Worm (Caenorhabditis elegans) whole organism, mixed stage, embryonic: ENCODE results near the gene R02D5.1.

Source experiments
- M03D4.4 ChIP-seq: sonication (generic microtip); optimal IDR thresholded peaks from 2 replicates; lab custom pipeline; 2017; ENCODE audit warnings: mild to moderate bottlenecking, missing genetic modification characterization, missing compliant biosample characterization
- bed-3 ChIP-seq: fragments of 200-800 bp; sonication (Bioruptor generic); optimal IDR thresholded peaks from 3 replicates; lab custom pipeline; 2018; ENCODE audit warnings: mild to moderate bottlenecking, missing genetic modification characterization, moderate library complexity, missing compliant biosample characterization
- blmp-1 ChIP-seq: fragments of 150-350 bp; optimal IDR thresholded peaks from 2 replicates; lab custom pipeline; 2014; ENCODE audit warnings: missing biosample characterization, missing genetic modification characterization
- ceh-39 ChIP-seq: fragments of 150-350 bp; optimal IDR thresholded peaks from 2 replicates; lab custom pipeline; 2014; ENCODE audit warnings: missing biosample characterization, missing genetic modification characterization
- ceh-43 ChIP-seq: fragments of 200-800 bp; sonication (Bioruptor generic); optimal IDR thresholded peaks from 2 replicates; lab custom pipeline; 2018; ENCODE audit warnings: mild to moderate bottlenecking, missing genetic modification characterization, moderate library complexity, missing compliant biosample characterization
- ceh-83 ChIP-seq: fragments of 200-800 bp; sonication (Bioruptor generic); optimal IDR thresholded peaks from 2 replicates; lab custom pipeline; 2018; ENCODE audit warnings: mild to moderate bottlenecking, missing genetic modification characterization, missing compliant biosample characterization
- cnd-1 ChIP-seq: fragments of 200-800 bp; sonication (Bioruptor generic); optimal IDR thresholded peaks from 2 replicates; lab custom pipeline; 2018; ENCODE audit warnings: mild to moderate bottlenecking, missing genetic modification characterization, missing compliant biosample characterization
- drap-1 ChIP-seq: fragments of 200-800 bp; sonication (Bioruptor generic); optimal IDR thresholded peaks from 3 replicates; lab custom pipeline; 2018; ENCODE audit warnings: mild to moderate bottlenecking, missing genetic modification characterization, missing compliant biosample characterization
- elt-1 ChIP-seq: sonication (generic microtip); optimal IDR thresholded peaks from 2 replicates; lab custom pipeline; 2017; ENCODE audit warnings: missing genetic modification characterization, mild to moderate bottlenecking, missing compliant biosample characterization, antibody characterized with exemption, moderate library complexity, borderline replicate concordance; ENCODE audit not compliant: insufficient read depth
- flh-1 ChIP-seq: fragments of 200-800 bp; sonication (Bioruptor generic); optimal IDR thresholded peaks from 2 replicates; lab custom pipeline; 2018; ENCODE audit warnings: mild to moderate bottlenecking, missing genetic modification characterization, moderate library complexity, missing compliant biosample characterization
- ham-2 ChIP-seq: fragments of 200-800 bp; sonication (Bioruptor generic); optimal IDR thresholded peaks from 2 replicates; lab custom pipeline; 2018; ENCODE audit warnings: mild to moderate bottlenecking, missing genetic modification characterization, missing compliant biosample characterization
- lin-13 ChIP-seq: fragments of 150-350 bp; optimal IDR thresholded peaks from 2 replicates; lab custom pipeline; 2014; ENCODE audit warnings: missing biosample characterization, missing genetic modification characterization
- lin-32 ChIP-seq: fragments of 200-800 bp; sonication (Bioruptor generic); optimal IDR thresholded peaks from 2 replicates; lab custom pipeline; 2018; ENCODE audit warnings: mild to moderate bottlenecking, missing genetic modification characterization, missing compliant biosample characterization
- lsy-2 ChIP-seq: fragments of 150-350 bp; optimal IDR thresholded peaks from 2 replicates; lab custom pipeline; 2014; ENCODE audit warnings: missing biosample characterization, missing genetic modification characterization
- mab-5 ChIP-seq: fragments of 150-350 bp; optimal IDR thresholded peaks from 2 replicates; lab custom pipeline; 2014; ENCODE audit warnings: missing biosample characterization, missing genetic modification characterization
- mep-1 ChIP-seq: fragments of 150-350 bp; optimal IDR thresholded peaks from 2 replicates; lab custom pipeline; 2017; ENCODE audit warnings: missing biosample characterization, missing genetic modification reagents, missing genetic modification characterization, inconsistent platforms
- mls-2 ChIP-seq: sonication (generic microtip); optimal IDR thresholded peaks from 2 replicates; lab custom pipeline; 2016; ENCODE audit warnings: mild to moderate bottlenecking, missing genetic modification characterization, moderate library complexity, missing compliant biosample characterization
- nhr-12 ChIP-seq: fragments of 150-350 bp; optimal IDR thresholded peaks from 2 replicates; lab custom pipeline; 2014; ENCODE audit warnings: missing biosample characterization, missing genetic modification characterization
- nhr-2 ChIP-seq: fragments of 150-350 bp; optimal IDR thresholded peaks from 2 replicates; lab custom pipeline; 2014; ENCODE audit warnings: missing biosample characterization, missing genetic modification characterization
- nhr-237 ChIP-seq: fragments of 150-350 bp; optimal IDR thresholded peaks from 2 replicates; lab custom pipeline; 2014; ENCODE audit warnings: missing biosample characterization, missing genetic modification characterization
- nhr-76 ChIP-seq: sonication (generic microtip); optimal IDR thresholded peaks from 2 replicates; lab custom pipeline; 2017; ENCODE audit warnings: missing biosample characterization, missing genetic modification characterization
- pha-4 ChIP-seq: fragments of 150-350 bp; optimal IDR thresholded peaks from 2 replicates; lab custom pipeline; 2018; ENCODE audit warnings: missing biosample characterization, missing genetic modification reagents, missing genetic modification characterization
- sem-2 ChIP-seq: fragments of 200-800 bp; sonication (Bioruptor generic); optimal IDR thresholded peaks from 2 replicates; lab custom pipeline; 2018; ENCODE audit warnings: mild to moderate bottlenecking, missing genetic modification characterization, missing compliant biosample characterization
- snpc-4 ChIP-seq: fragments of 150-350 bp; optimal IDR thresholded peaks from 2 replicates; lab custom pipeline; 2014; ENCODE audit warnings: missing biosample characterization, missing genetic modification characterization
- sptf-1 ChIP-seq: sonication (generic microtip); optimal IDR thresholded peaks from 2 replicates; lab custom pipeline; 2017; ENCODE audit warnings: mild to moderate bottlenecking, missing genetic modification characterization, moderate library complexity, missing compliant biosample characterization
- tbx-8 ChIP-seq: fragments of 200-800 bp; sonication (Bioruptor generic); optimal IDR thresholded peaks from 2 replicates; lab custom pipeline; 2018; ENCODE audit warnings: mild to moderate bottlenecking, missing genetic modification characterization, moderate library complexity, missing compliant biosample characterization
- unc-120 ChIP-seq: sonication (generic microtip); optimal IDR thresholded peaks from 2 replicates; lab custom pipeline; 2017; ENCODE audit warnings: missing genetic modification characterization, missing compliant biosample characterization; ENCODE audit not compliant: poor library complexity, severe bottlenecking
- unc-39 ChIP-seq: fragments of 150-350 bp; optimal IDR thresholded peaks from 2 replicates; lab custom pipeline; 2014; ENCODE audit warnings: missing biosample characterization, missing genetic modification characterization
- zip-8 ChIP-seq: fragments of 150-350 bp; optimal IDR thresholded peaks from 2 replicates; lab custom pipeline; 2014; ENCODE audit warnings: missing biosample characterization, missing genetic modification characterization

R02D5.1 gene

DNA sequence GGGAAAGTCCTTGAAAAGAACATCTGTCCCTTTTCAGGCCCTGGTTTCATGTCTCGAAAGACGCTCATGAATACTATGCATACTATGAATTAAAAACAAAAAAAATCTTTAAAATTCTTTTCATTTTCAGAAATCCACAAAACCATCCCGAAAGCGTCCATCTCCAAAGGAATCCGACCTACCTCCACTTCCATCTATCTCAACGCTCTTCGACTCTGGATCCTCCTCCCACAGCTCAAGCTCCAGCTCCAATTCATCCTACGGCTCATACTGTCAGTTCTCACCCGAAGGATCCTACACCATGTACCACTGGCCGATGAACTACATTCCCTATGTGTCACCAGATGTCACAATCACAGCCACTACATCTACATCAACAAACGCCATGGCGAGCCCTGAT lies 507 bp downstream of the R02D5.1 start:
- TF ChIP-seq ceh-83 (no peak), blmp-1 (tag; lab: Kevin White, UChicago) (no peak), cnd-1 (tag; lab: Kevin White, UChicago) (no peak), flh-1 (GFP tag; lab: Kevin White, UChicago) (no peak), mls-2 (tag; lab: Kevin White, UChicago) (no peak), mab-5 (tag; lab: Kevin White, UChicago) (no peak), nhr-2 (tag; lab: Kevin White, UChicago) (no peak), ceh-39 (tag; lab: Kevin White, UChicago) (no peak), bed-3 (GFP tag; lab: Kevin White, UChicago) (no peak), sptf-1 (no peak), ham-2 (GFP tag; lab: Kevin White, UChicago) (no peak), nhr-12 (tag; lab: Kevin White, UChicago) (no peak), unc-120 (tag; lab: Kevin White, UChicago) (no peak), ceh-43 (GFP tag; lab: Kevin White, UChicago) (no peak), tbx-8 (GFP tag; lab: Kevin White, UChicago) (no peak), lin-13 (tag; lab: Kevin White, UChicago) (no peak)
- TF ChIP-seq, all 35 proteins: peak for 0

DNA sequence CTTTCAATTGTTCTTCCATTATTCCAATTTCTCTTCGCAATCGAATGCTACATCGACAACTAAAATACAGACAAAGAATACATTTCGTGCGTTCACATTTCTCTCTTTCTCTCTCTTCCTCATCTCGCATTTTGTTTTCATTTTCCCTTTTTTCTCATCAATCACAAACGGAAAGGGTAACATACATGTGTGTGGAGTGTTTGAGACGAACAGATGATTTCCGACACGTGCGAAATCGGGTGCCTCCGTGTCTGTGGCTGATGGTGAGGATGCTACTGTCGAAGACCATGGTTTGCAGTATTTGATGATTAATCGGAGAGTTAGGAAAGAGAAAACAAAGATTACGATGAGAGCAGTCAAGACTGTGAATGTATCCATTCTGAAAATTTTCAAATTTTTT lies 2.7 kb downstream of the R02D5.1 start, which contains the start of gene R02D5.9:
Gene R02D5.9 (minus strand): TSS at position 378 of the 400 bp plus-strand sequence.
- TF ChIP-seq nhr-237 (tag; lab: Kevin White, UChicago) (no peak), nhr-76 (tag; lab: Kevin White, UChicago) (no peak), blmp-1 (tag; lab: Kevin White, UChicago) (no peak), elt-1 (tag; lab: Kevin White, UChicago) (no peak), flh-1 (GFP tag; lab: Kevin White, UChicago) (no peak), tbx-8 (GFP tag; lab: Kevin White, UChicago) (no peak), nhr-12 (tag; lab: Kevin White, UChicago) (no peak), ceh-43 (GFP tag; lab: Kevin White, UChicago) (no peak), sem-2 (no peak), ceh-39 (tag; lab: Kevin White, UChicago) (no peak), lin-32 (GFP tag; lab: Kevin White, UChicago) (no peak), mep-1 (tag; lab: Kevin White, UChicago) (no peak), drap-1 (GFP tag; lab: Kevin White, UChicago) (no peak), lsy-2 (tag; lab: Kevin White, UChicago) (no peak)

DNA sequence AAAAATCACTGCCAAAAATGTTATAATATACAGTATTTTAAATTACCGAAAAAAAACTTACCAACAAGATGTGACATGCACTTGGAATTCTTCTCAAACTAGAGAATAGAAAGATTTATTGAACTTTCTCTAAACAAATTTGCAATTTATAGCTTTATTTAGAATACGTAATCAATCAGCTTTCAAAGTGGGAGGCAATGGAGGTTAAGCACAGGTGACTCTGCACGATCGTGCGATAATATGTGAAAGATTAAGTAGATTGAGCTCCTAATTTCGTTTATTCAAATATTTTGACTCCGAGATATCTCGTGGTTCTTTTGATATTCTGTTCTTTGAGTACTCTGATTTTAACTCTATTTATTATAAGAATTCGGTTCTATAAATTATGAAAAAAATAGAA lies 10.0 kb downstream of the R02D5.1 start, which contains the start of gene R02D5.6:
Gene R02D5.6 (minus strand): TSS at position 101 of the 400 bp plus-strand sequence.
- TF ChIP-seq nhr-2 (tag; lab: Kevin White, UChicago) = no peak
- TF ChIP-seq, all 35 proteins: peak for 0

DNA sequence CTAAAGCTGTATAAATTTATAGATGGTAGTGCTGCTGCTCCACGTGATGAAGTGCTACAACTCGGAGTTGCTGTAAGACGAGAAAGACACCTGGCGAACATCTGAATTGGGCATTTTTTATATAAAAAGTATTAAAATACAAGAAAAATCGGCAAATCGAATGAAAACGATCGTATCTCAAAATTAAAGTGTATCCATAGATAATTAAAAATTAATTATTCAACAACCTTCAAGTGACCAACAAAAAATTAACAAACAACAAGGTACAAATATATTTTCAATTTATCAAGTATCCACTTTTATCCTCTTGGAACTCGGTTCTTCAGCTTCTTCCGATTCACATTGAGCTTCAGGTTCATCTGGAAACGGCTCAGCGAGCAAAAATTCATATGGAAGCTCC lies 11.2 kb downstream of the R02D5.1 start, which contains the start of gene R02D5.8:
Gene R02D5.8 (minus strand): TSS at position 101 of the 400 bp plus-strand sequence.
- no peak for TF ChIP-seq tbx-8 (GFP tag; lab: Kevin White, UChicago)
- no peak for TF ChIP-seq unc-120 (tag; lab: Kevin White, UChicago)
- no peak for TF ChIP-seq mab-5 (tag; lab: Kevin White, UChicago)
- no peak for TF ChIP-seq nhr-12 (tag; lab: Kevin White, UChicago)
- no peak for TF ChIP-seq ham-2 (GFP tag; lab: Kevin White, UChicago)
- no peak for TF ChIP-seq lin-13 (tag; lab: Kevin White, UChicago)
- TF ChIP-seq zip-8 (tag; lab: Kevin White, UChicago) = no peak
- no peak for TF ChIP-seq mls-2 (tag; lab: Kevin White, UChicago)
- no peak for TF ChIP-seq lsy-2 (tag; lab: Kevin White, UChicago)
- TF ChIP-seq snpc-4 (tag; lab: Kevin White, UChicago) = no peak
- no peak for TF ChIP-seq pha-4 (tag; lab: Kevin White, UChicago)
- TF ChIP-seq nhr-2 (tag; lab: Kevin White, UChicago) = no peak
- TF ChIP-seq bed-3 (GFP tag; lab: Kevin White, UChicago) = no peak
- no peak for TF ChIP-seq unc-39 (tag; lab: Kevin White, UChicago)
- no peak for TF ChIP-seq elt-1 (tag; lab: Kevin White, UChicago)
- TF ChIP-seq nhr-237 (tag; lab: Kevin White, UChicago) = no peak
- no peak for TF ChIP-seq M03D4.4 (tag; lab: Kevin White, UChicago)
- no peak for TF ChIP-seq ceh-83
